Fruit fly (Drosophila melanogaster) whole organism, embryonic: ENCODE data around the gene Cep135.

Experiments
- Bgb ChIP-seq: fragments of 200-800 bp; sonication (Bioruptor generic); IDR thresholded peaks from 2 replicates; pipeline ENCODE4 v1.3.6; 2022; ENCODE audit warnings: missing biosample characterization, missing genetic modification characterization; ENCODE audit not compliant: partially characterized antibody
- CG10209 ChIP-seq: fragments of 200-800 bp; sonication (Bioruptor generic); optimal IDR thresholded peaks from 3 replicates; lab custom pipeline; 2017; ENCODE audit warnings: missing biosample characterization, mild to moderate bottlenecking, missing genetic modification characterization, missing genetic modification reagents
- CG1024 ChIP-seq: fragments of 200-800 bp; sonication (Bioruptor generic); IDR thresholded peaks from 2 replicates; pipeline ENCODE4 v1.3.6; 2022; ENCODE audit warnings: missing biosample characterization, missing genetic modification characterization
- CG11456 ChIP-seq: fragments of 200-800 bp; sonication (Bioruptor generic); IDR thresholded peaks from 3 replicates; pipeline ENCODE4 v1.3.6; 2022; ENCODE audit warnings: missing biosample characterization, missing genetic modification characterization
- CG11723 ChIP-seq: fragments of 200-800 bp; sonication (Bioruptor generic); optimal IDR thresholded peaks from 2 replicates; lab custom pipeline; 2017; ENCODE audit warnings: missing biosample characterization, mild to moderate bottlenecking, missing genetic modification characterization
- CG12236 ChIP-seq: fragments of 200-800 bp; sonication (Bioruptor generic); optimal IDR thresholded peaks from 2 replicates; lab custom pipeline; 2016; ENCODE audit warnings: missing biosample characterization, missing genetic modification characterization
- CG13287 ChIP-seq: fragments of 200-800 bp; sonication (Bioruptor generic); IDR thresholded peaks from 2 replicates; pipeline ENCODE4 v1.3.6; 2022; ENCODE audit warnings: missing biosample characterization, missing genetic modification characterization; ENCODE audit not compliant: partially characterized antibody
- CG13424 ChIP-seq: fragments of 200-800 bp; sonication (Bioruptor generic); optimal IDR thresholded peaks from 2 replicates; lab custom pipeline; 2019; ENCODE audit warnings: missing biosample characterization, mild to moderate bottlenecking, missing genetic modification characterization, moderate library complexity
- CG17359 ChIP-seq: fragments of 200-800 bp; sonication (Bioruptor generic); optimal IDR thresholded peaks from 3 replicates; lab custom pipeline; 2018; ENCODE audit warnings: missing biosample characterization, mild to moderate bottlenecking, missing genetic modification characterization, moderate library complexity
- CG18262 ChIP-seq: fragments of 200-800 bp; optimal IDR thresholded peaks from 3 replicates; lab custom pipeline; 2019; ENCODE audit warnings: missing biosample characterization, mild to moderate bottlenecking, missing genetic modification characterization, moderate library complexity
- CG2199 ChIP-seq: fragments of 200-800 bp; sonication (Bioruptor generic); IDR thresholded peaks from 3 replicates; pipeline ENCODE4 v1.3.6; 2022; ENCODE audit warnings: missing biosample characterization, missing genetic modification characterization
- CG32532 ChIP-seq: fragments of 200-800 bp; sonication (Bioruptor generic); IDR thresholded peaks from 2 replicates; pipeline ENCODE4 v1.3.6; 2022; ENCODE audit warnings: missing biosample characterization, missing genetic modification characterization
- CG3281 ChIP-seq: fragments of 200-800 bp; sonication (Bioruptor generic); optimal IDR thresholded peaks from 3 replicates; lab custom pipeline; 2017; ENCODE audit warnings: missing biosample characterization, mild to moderate bottlenecking, missing genetic modification characterization
- CG34224 ChIP-seq: fragments of 200-800 bp; sonication (Bioruptor generic); IDR thresholded peaks from 3 replicates; pipeline ENCODE4 v1.3.6; 2022; ENCODE audit warnings: missing biosample characterization, missing genetic modification characterization; ENCODE audit not compliant: partially characterized antibody
- CG4730 ChIP-seq: fragments of 200-800 bp; sonication (Bioruptor generic); IDR thresholded peaks from 2 replicates; pipeline ENCODE4 v1.3.6; 2022; ENCODE audit warnings: missing biosample characterization, missing genetic modification characterization
- CG7745 ChIP-seq: fragments of 200-800 bp; sonication (Bioruptor generic); optimal IDR thresholded peaks from 2 replicates; lab custom pipeline; 2018; ENCODE audit warnings: missing biosample characterization, mild to moderate bottlenecking, missing genetic modification characterization, moderate library complexity
- CG7928 ChIP-seq: fragments of 200-800 bp; sonication (Bioruptor generic); optimal IDR thresholded peaks from 2 replicates; lab custom pipeline; 2017; ENCODE audit warnings: missing biosample characterization, mild to moderate bottlenecking, missing genetic modification characterization
- Fer1 ChIP-seq: fragments of 200-800 bp; sonication (Bioruptor generic); optimal IDR thresholded peaks from 2 replicates; lab custom pipeline; 2017; ENCODE audit warnings: missing biosample characterization, mild to moderate bottlenecking, missing genetic modification characterization
- GATAe ChIP-seq: fragments of 200-800 bp; sonication (Bioruptor generic); conservative IDR thresholded peaks from 2 replicates; pipeline ENCODE4 v1.3.6; 2022; ENCODE audit warnings: missing biosample characterization, missing genetic modification characterization
- Hr39 ChIP-seq: fragments of >200 bp; optimal IDR thresholded peaks from 2 replicates; lab custom pipeline; 2017
- Jarid2 ChIP-seq: fragments of 200-800 bp; sonication (Bioruptor generic); optimal IDR thresholded peaks from 3 replicates; lab custom pipeline; 2017; ENCODE audit warnings: mild to moderate bottlenecking, missing biosample characterization, missing genetic modification reagents, missing genetic modification characterization
- Med ChIP-seq: fragments of 200-800 bp; sonication (Bioruptor generic); peaks from one replicate; lab custom pipeline; 2016; ENCODE audit warnings: missing biosample characterization, missing genetic modification characterization, mild to moderate bottlenecking, inconsistent platforms, moderate library complexity
- NC2β ChIP-seq: fragments of 200-800 bp; sonication (Bioruptor generic); optimal IDR thresholded peaks from 2 replicates; lab custom pipeline; 2016; ENCODE audit warnings: missing biosample characterization, missing genetic modification characterization
- Nf-YA ChIP-seq: fragments of 200-800 bp; sonication (Bioruptor generic); IDR thresholded peaks from 2 replicates; pipeline ENCODE4 v1.3.6; 2022; ENCODE audit warnings: missing biosample characterization, missing genetic modification characterization
- Nf-YB ChIP-seq: fragments of 200-800 bp; sonication (Bioruptor generic); optimal IDR thresholded peaks from 3 replicates; lab custom pipeline; 2019; ENCODE audit warnings: missing biosample characterization, mild to moderate bottlenecking, missing genetic modification characterization, moderate library complexity
- Nf-YC ChIP-seq: fragments of 200-800 bp; optimal IDR thresholded peaks from 3 replicates; lab custom pipeline; 2019; ENCODE audit warnings: missing biosample characterization, mild to moderate bottlenecking, missing genetic modification characterization, moderate library complexity
- Optix ChIP-seq: fragments of 200-800 bp; sonication (Bioruptor generic); IDR thresholded peaks from 3 replicates; pipeline ENCODE4 v1.3.6; 2022; ENCODE audit warnings: missing biosample characterization, missing genetic modification characterization
- Xrp1 ChIP-seq: fragments of 200-800 bp; sonication (Bioruptor generic); IDR thresholded peaks from 2 replicates; pipeline ENCODE4 v1.3.6; 2022; ENCODE audit warnings: missing biosample characterization, missing genetic modification characterization
- bcd ChIP-seq: fragments of 200-800 bp; sonication (Bioruptor generic); optimal IDR thresholded peaks from 2 replicates; lab custom pipeline; 2017; ENCODE audit warnings: missing biosample characterization, mild to moderate bottlenecking, missing genetic modification characterization
- bsh ChIP-seq, 2 experiments: fragments of 200-800 bp; sonication (Bioruptor generic); optimal IDR thresholded peaks; 2 replicates each; lab custom pipeline; 2017 to 2018; ENCODE audit warnings: mild to moderate bottlenecking in 2 of 2, missing biosample characterization in 2 of 2, missing genetic modification characterization in 2 of 2, moderate library complexity in 1 of 2
- btn ChIP-seq: fragments of 200-800 bp; sonication (Bioruptor generic); optimal IDR thresholded peaks from 2 replicates; lab custom pipeline; 2016; ENCODE audit warnings: missing biosample characterization, missing genetic modification characterization
- chif ChIP-seq, 2 experiments: fragments of 200-800 bp; sonication (Bioruptor generic); optimal IDR thresholded peaks; 3 replicates each; lab custom pipeline; 2016; ENCODE audit warnings: missing biosample characterization in 2 of 2, missing genetic modification characterization in 2 of 2
- chinmo ChIP-seq: fragments of 200-800 bp; sonication (Bioruptor generic); IDR thresholded peaks from 4 replicates; pipeline ENCODE4 v1.3.6; 2022; ENCODE audit warnings: missing biosample characterization, missing genetic modification characterization; ENCODE audit not compliant: partially characterized antibody
- fru ChIP-seq: fragments of >200 bp; optimal IDR thresholded peaks from 2 replicates; lab custom pipeline; 2017
- gem ChIP-seq: fragments of 200-800 bp; sonication (Bioruptor generic); optimal IDR thresholded peaks from 2 replicates; lab custom pipeline; 2019; ENCODE audit warnings: missing biosample characterization, mild to moderate bottlenecking, missing genetic modification characterization, moderate library complexity
- grau ChIP-seq: fragments of 200-800 bp; optimal IDR thresholded peaks from 3 replicates; lab custom pipeline; 2019; ENCODE audit warnings: missing biosample characterization, mild to moderate bottlenecking, missing genetic modification characterization, moderate library complexity
- gro ChIP-seq: fragments of 200-800 bp; sonication (Bioruptor generic); optimal IDR thresholded peaks from 2 replicates; lab custom pipeline; 2016; ENCODE audit warnings: missing biosample characterization, missing genetic modification characterization
- hkb ChIP-seq, 2 experiments: fragments of 200-800 bp in 1 of 2; fragments of >200 bp in 1 of 2; sonication (Bioruptor generic) in 1 of 2; IDR thresholded peaks in 1 of 2; optimal IDR thresholded peaks in 1 of 2; 2 replicates each; pipeline versions ENCODE4 v1.3.6 to Lab custom; 2017 to 2022; ENCODE audit warnings: missing biosample characterization in 1 of 2, missing genetic modification characterization in 1 of 2
- maf-S ChIP-seq: fragments of 200-800 bp; sonication (Bioruptor generic); optimal IDR thresholded peaks from 2 replicates; lab custom pipeline; 2016; ENCODE audit warnings: missing biosample characterization, missing genetic modification characterization
- ranshi ChIP-seq: fragments of 200-800 bp; sonication (Bioruptor generic); IDR thresholded peaks from 2 replicates; pipeline ENCODE4 v1.3.6; 2022; ENCODE audit warnings: missing biosample characterization, missing genetic modification characterization
- repo ChIP-seq: fragments of 200-800 bp; sonication (Bioruptor generic); optimal IDR thresholded peaks from 2 replicates; lab custom pipeline; 2016; ENCODE audit warnings: missing biosample characterization, missing genetic modification characterization
- row ChIP-seq: fragments of 200-800 bp; sonication (Bioruptor generic); IDR thresholded peaks from 3 replicates; pipeline ENCODE4 v1.3.6; 2022; ENCODE audit warnings: missing biosample characterization, missing genetic modification characterization
- schlank ChIP-seq: fragments of 200-800 bp; sonication (Bioruptor generic); optimal IDR thresholded peaks from 2 replicates; lab custom pipeline; 2018; ENCODE audit warnings: missing biosample characterization, mild to moderate bottlenecking, missing genetic modification characterization
- slbo ChIP-seq: fragments of 200-800 bp; sonication (Bioruptor generic); IDR thresholded peaks from 2 replicates; pipeline ENCODE4 v1.3.6; 2022; ENCODE audit warnings: missing biosample characterization, missing genetic modification characterization
- slou ChIP-seq: fragments of 200-800 bp; sonication (Bioruptor generic); optimal IDR thresholded peaks from 3 replicates; lab custom pipeline; 2016; ENCODE audit warnings: missing biosample characterization, missing genetic modification characterization
- stc ChIP-seq: fragments of 200-800 bp; sonication (Bioruptor generic); IDR thresholded peaks from 2 replicates; pipeline ENCODE4 v1.3.6; 2022; ENCODE audit warnings: missing biosample characterization, missing genetic modification characterization
- sug ChIP-seq: fragments of 200-800 bp; optimal IDR thresholded peaks from 2 replicates; lab custom pipeline; 2019; ENCODE audit warnings: missing biosample characterization, mild to moderate bottlenecking, missing genetic modification characterization, moderate library complexity
- trem ChIP-seq: fragments of 200-800 bp; optimal IDR thresholded peaks from 3 replicates; lab custom pipeline; 2019; ENCODE audit warnings: missing biosample characterization, mild to moderate bottlenecking, missing genetic modification characterization, moderate library complexity
- unpg ChIP-seq: fragments of 200-800 bp; sonication (Bioruptor generic); optimal IDR thresholded peaks from 3 replicates; lab custom pipeline; 2018; ENCODE audit warnings: missing biosample characterization, mild to moderate bottlenecking, missing genetic modification characterization, moderate library complexity

Gene Cep135

DNA sequence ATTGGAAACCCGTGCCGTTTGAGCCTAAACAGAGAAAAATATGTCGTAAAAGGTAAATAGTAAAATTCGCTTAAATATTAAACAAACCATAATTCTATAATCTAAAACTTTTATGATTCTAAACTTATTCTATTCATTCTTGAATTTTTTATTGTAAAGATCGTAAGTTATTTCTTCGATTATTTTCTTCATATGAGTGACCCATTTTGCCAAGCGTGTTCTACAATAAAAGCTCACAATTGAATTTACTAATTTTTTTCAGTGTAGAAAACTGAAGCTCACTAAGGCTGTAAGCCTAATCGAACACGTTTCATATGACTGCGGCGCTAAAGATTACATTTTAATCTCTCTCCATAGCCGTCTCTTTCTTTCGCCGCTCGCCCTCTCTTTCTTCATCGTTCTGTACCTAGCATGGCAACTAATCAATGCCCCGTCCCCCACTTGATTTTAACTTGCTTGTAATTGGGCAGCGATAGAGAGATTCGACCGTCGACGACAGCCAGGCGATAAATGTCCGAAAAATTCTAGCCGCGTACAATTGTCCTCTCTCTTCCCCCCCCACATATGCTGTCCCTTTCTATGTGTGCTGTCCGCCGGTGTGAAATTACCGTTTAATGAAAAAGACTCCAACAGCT, 55.3 kb downstream of the Cep135 start (continued):
- TF ChIP-seq gem (tag; lab: Kevin White, UChicago): peak; percentile 54
- TF ChIP-seq slou (GFP tag; lab: Kevin White, UChicago): no peak
- no peak for TF ChIP-seq CG1024
- no peak for TF ChIP-seq slbo (GFP tag; lab: Robert Waterston, UW)
- peak in 1 of 2 experiments; percentile 27 for TF ChIP-seq bsh (GFP tag; optimal IDR thresholded peaks at IDR 0.05; lab: Kevin White, UChicago)
- no peak for TF ChIP-seq CG13424 (tag; lab: Kevin White, UChicago)
- TF ChIP-seq chif (GFP tag; optimal IDR thresholded peaks at IDR 0.05; lab: Kevin White, UChicago): no peak
- peak; percentile 6 for TF ChIP-seq repo (GFP tag; lab: Kevin White, UChicago)
- TF ChIP-seq CG13287 (GFP tag; lab: Robert Waterston, UW): no peak
- peak; percentile 14 for TF ChIP-seq CG10209
- peak; percentile 12; the same call in 1 of the 3 replicates for TF ChIP-seq row (GFP tag; lab: Robert Waterston, UW)
- peak; percentile 90 for TF ChIP-seq Nf-YB (GFP tag; lab: Kevin White, UChicago)
- peak; percentile 29 for TF ChIP-seq grau (tag; lab: Kevin White, UChicago)
- TF ChIP-seq schlank (tag; lab: Kevin White, UChicago): no peak
- TF ChIP-seq chinmo (GFP tag; lab: Robert Waterston, UW): no peak
- TF ChIP-seq CG2199 (GFP tag; lab: Robert Waterston, UW): 0 out of 3 replicates have a peak, but pooled peaks have one; percentile 45
- TF ChIP-seq CG11456 (GFP tag; lab: Robert Waterston, UW): no peak
- TF ChIP-seq GATAe: peak; percentile 80
- no peak for TF ChIP-seq btn
- TF ChIP-seq maf-S (GFP tag; lab: Kevin White, UChicago): no peak
- no peak for TF ChIP-seq CG34224
- TF ChIP-seq Nf-YC: peak; percentile 87
- no peak for TF ChIP-seq CG7745
- TF ChIP-seq Med (GFP tag; lab: Kevin White, UChicago): peak; percentile 44
- TF ChIP-seq CG12236: no peak
- TF ChIP-seq Bgb (GFP tag; lab: Robert Waterston, UW): 0 out of 2 replicates have a peak, but pooled peaks have one; percentile 10
- TF ChIP-seq CG7928 (GFP tag; lab: Kevin White, UChicago): no peak
- TF ChIP-seq stc (GFP tag; lab: Robert Waterston, UW): peak; percentile 5; the same call in 1 of the 2 replicates
- TF ChIP-seq Nf-YA (GFP tag; lab: Robert Waterston, UW): peak; percentile 67
- 0 out of 2 replicates have a peak, but pooled peaks have one; percentile 28 for TF ChIP-seq Xrp1
- no peak for TF ChIP-seq NC2β (GFP tag; lab: Kevin White, UChicago)
- no peak for TF ChIP-seq CG11723 (GFP tag; lab: Kevin White, UChicago)
- TF ChIP-seq trem (tag; lab: Kevin White, UChicago): no peak
- TF ChIP-seq Hr39: no peak
- TF ChIP-seq CG18262 (tag; lab: Kevin White, UChicago): peak; percentile 9
- peak; percentile 29 for TF ChIP-seq Fer1 (GFP tag; lab: Kevin White, UChicago)
- peak; percentile 4 for TF ChIP-seq bcd
- peak; percentile 4; the same call in 1 of the 2 replicates for TF ChIP-seq ranshi (GFP tag; lab: Robert Waterston, UW)
- no peak for TF ChIP-seq CG32532 (GFP tag; lab: Robert Waterston, UW)
- TF ChIP-seq gro (GFP tag; lab: Kevin White, UChicago): no peak
- peak; percentile 15 for TF ChIP-seq sug (tag; lab: Kevin White, UChicago)
- TF ChIP-seq CG4730: no peak
- TF ChIP-seq fru (lab: Kevin White, UChicago): no peak
- no peak for TF ChIP-seq hkb (optimal IDR thresholded peaks at IDR 0.05; lab: Kevin White, UChicago)
- 0 out of 2 replicates have a peak, but pooled peaks have one; percentile 9 for TF ChIP-seq hkb (GFP tag; IDR thresholded peaks at IDR 0.05; lab: Robert Waterston, UW)
- no peak for TF ChIP-seq Jarid2
- TF ChIP-seq unpg (GFP tag; lab: Kevin White, UChicago): peak; percentile 21
- peak; percentile 3 for TF ChIP-seq CG17359
- peak; percentile 10 for TF ChIP-seq CG3281 (GFP tag; lab: Kevin White, UChicago)
- TF ChIP-seq Optix: no peak
